Fruit fly (Drosophila melanogaster) whole organism, embryonic: ENCODE measurements around the gene Rab3GAP1.
A peak's percentile ranks its signal among the peaks of the same experiment; 100 is the strongest.

ENCODE experiments used
- Atf-2 ChIP-seq: fragments of 200-800 bp; sonication (Bioruptor generic); optimal IDR thresholded peaks from 2 replicates; lab custom pipeline; 2016; ENCODE audit warnings: missing biosample characterization, missing genetic modification characterization
- Atf3 ChIP-seq: fragments of 200-800 bp; sonication (Bioruptor generic); optimal IDR thresholded peaks from 3 replicates; lab custom pipeline; 2016; ENCODE audit warnings: missing biosample characterization, missing genetic modification characterization
- CG10209 ChIP-seq: fragments of 200-800 bp; sonication (Bioruptor generic); optimal IDR thresholded peaks from 3 replicates; lab custom pipeline; 2017; ENCODE audit warnings: missing biosample characterization, mild to moderate bottlenecking, missing genetic modification characterization, missing genetic modification reagents
- CG10431 ChIP-seq: fragments of 200-800 bp; sonication (Bioruptor generic); optimal IDR thresholded peaks from 3 replicates; lab custom pipeline; 2018; ENCODE audit warnings: missing biosample characterization, mild to moderate bottlenecking, missing genetic modification characterization
- CG10565 ChIP-seq: fragments of 200-800 bp; sonication (Bioruptor generic); optimal IDR thresholded peaks from 3 replicates; lab custom pipeline; 2016; ENCODE audit warnings: missing biosample characterization, mild to moderate bottlenecking, missing genetic modification characterization
- CG11085 ChIP-seq: fragments of 200-800 bp; sonication (Bioruptor generic); IDR thresholded peaks from 2 replicates; pipeline ENCODE4 v1.3.6; 2022; ENCODE audit warnings: missing biosample characterization, missing genetic modification characterization
- CG11723 ChIP-seq: fragments of 200-800 bp; sonication (Bioruptor generic); optimal IDR thresholded peaks from 2 replicates; lab custom pipeline; 2017; ENCODE audit warnings: missing biosample characterization, mild to moderate bottlenecking, missing genetic modification characterization
- CG1233 ChIP-seq: fragments of 200-800 bp; sonication (Bioruptor generic); optimal IDR thresholded peaks from 4 replicates; lab custom pipeline; 2018; ENCODE audit warnings: missing biosample characterization, mild to moderate bottlenecking, missing genetic modification characterization
- CG16813 ChIP-seq: fragments of 200-800 bp; sonication (Bioruptor generic); IDR thresholded peaks from 3 replicates; pipeline ENCODE4 v1.3.6; 2022; ENCODE audit warnings: missing biosample characterization, missing genetic modification characterization; ENCODE audit not compliant: partially characterized antibody
- CG16815 ChIP-seq: fragments of 200-800 bp; sonication (Bioruptor generic); optimal IDR thresholded peaks from 3 replicates; lab custom pipeline; 2017; ENCODE audit warnings: missing biosample characterization, mild to moderate bottlenecking, missing genetic modification characterization
- CG17186 ChIP-seq: fragments of 200-800 bp; sonication (Bioruptor generic); optimal IDR thresholded peaks from 3 replicates; lab custom pipeline; 2017; ENCODE audit warnings: missing biosample characterization, missing genetic modification reagents, missing genetic modification characterization
- CG17829 ChIP-seq: fragments of 200-800 bp; optimal IDR thresholded peaks from 2 replicates; lab custom pipeline; 2019; ENCODE audit warnings: missing biosample characterization, mild to moderate bottlenecking, missing genetic modification characterization, moderate library complexity
- CG2875 ChIP-seq: fragments of 200-800 bp; sonication (Bioruptor generic); optimal IDR thresholded peaks from 2 replicates; lab custom pipeline; 2017; ENCODE audit warnings: missing biosample characterization, mild to moderate bottlenecking, missing genetic modification characterization, missing genetic modification reagents
- CG34422 ChIP-seq: fragments of 200-800 bp; sonication (Bioruptor generic); IDR thresholded peaks from 3 replicates; pipeline ENCODE4 v1.3.6; 2022; ENCODE audit warnings: missing biosample characterization, missing genetic modification characterization
- CG4617 ChIP-seq: fragments of 200-800 bp; sonication (Bioruptor generic); optimal IDR thresholded peaks from 3 replicates; lab custom pipeline; 2016; ENCODE audit warnings: missing biosample characterization, missing genetic modification characterization, borderline replicate concordance
- CG6689 ChIP-seq: fragments of 200-800 bp; sonication (Bioruptor generic); IDR thresholded peaks from 2 replicates; pipeline ENCODE4 v1.3.6; 2022; ENCODE audit warnings: missing biosample characterization, missing genetic modification characterization
- CG7372 ChIP-seq: fragments of 200-800 bp; sonication (Bioruptor generic); IDR thresholded peaks from 2 replicates; pipeline ENCODE4 v1.3.6; 2022; ENCODE audit warnings: missing biosample characterization, missing genetic modification characterization
- Doc3 ChIP-seq: fragments of 200-800 bp; sonication (Bioruptor generic); IDR thresholded peaks from 3 replicates; pipeline ENCODE4 v1.3.6; 2022; ENCODE audit warnings: missing biosample characterization, missing genetic modification characterization; ENCODE audit not compliant: partially characterized antibody
- Ets65A ChIP-seq: fragments of 200-800 bp; sonication (Bioruptor generic); peaks from one replicate; lab custom pipeline; 2016; ENCODE audit warnings: missing biosample characterization, missing genetic modification characterization
- Fer1 ChIP-seq: fragments of 200-800 bp; sonication (Bioruptor generic); optimal IDR thresholded peaks from 2 replicates; lab custom pipeline; 2017; ENCODE audit warnings: missing biosample characterization, mild to moderate bottlenecking, missing genetic modification characterization
- Fer2 ChIP-seq: fragments of 200-800 bp; sonication (Bioruptor generic); optimal IDR thresholded peaks from 2 replicates; lab custom pipeline; 2018; ENCODE audit warnings: missing biosample characterization, mild to moderate bottlenecking, missing genetic modification characterization, moderate library complexity
- Gsc ChIP-seq: fragments of 200-800 bp; sonication (Bioruptor generic); IDR thresholded peaks from 2 replicates; pipeline ENCODE4 v1.3.6; 2022; ENCODE audit warnings: missing biosample characterization, missing genetic modification characterization
- HmgD ChIP-seq: fragments of 200-800 bp; sonication (Bioruptor generic); optimal IDR thresholded peaks from 3 replicates; lab custom pipeline; 2016; ENCODE audit warnings: missing biosample characterization, missing genetic modification characterization
- Hmr ChIP-seq: fragments of 200-800 bp; sonication (Bioruptor generic); optimal IDR thresholded peaks from 3 replicates; lab custom pipeline; 2017; ENCODE audit warnings: mild to moderate bottlenecking, missing biosample characterization, missing genetic modification reagents, missing genetic modification characterization
- Jarid2 ChIP-seq: fragments of 200-800 bp; sonication (Bioruptor generic); optimal IDR thresholded peaks from 3 replicates; lab custom pipeline; 2017; ENCODE audit warnings: mild to moderate bottlenecking, missing biosample characterization, missing genetic modification reagents, missing genetic modification characterization
- Poxn ChIP-seq: fragments of 200-800 bp; sonication (Bioruptor generic); IDR thresholded peaks from 2 replicates; pipeline ENCODE4 v1.3.6; 2022; ENCODE audit warnings: missing biosample characterization, missing genetic modification characterization
- Taf1 ChIP-seq: fragments of 200-800 bp; sonication (Bioruptor generic); IDR thresholded peaks from 2 replicates; pipeline ENCODE4 v1.3.6; 2022; ENCODE audit warnings: missing biosample characterization, missing genetic modification characterization
- Tbp ChIP-seq: fragments of >200 bp; optimal IDR thresholded peaks from 2 replicates; lab custom pipeline; 2018; ENCODE audit warnings: missing biosample characterization, missing genetic modification characterization
- abd-A ChIP-seq: fragments of 200-800 bp; sonication (Bioruptor generic); optimal IDR thresholded peaks from 3 replicates; lab custom pipeline; 2019; ENCODE audit warnings: missing biosample characterization, mild to moderate bottlenecking, missing genetic modification characterization, moderate library complexity
- btn ChIP-seq: fragments of 200-800 bp; sonication (Bioruptor generic); optimal IDR thresholded peaks from 2 replicates; lab custom pipeline; 2016; ENCODE audit warnings: missing biosample characterization, missing genetic modification characterization
- cas ChIP-seq: fragments of 200-800 bp; sonication (Bioruptor generic); IDR thresholded peaks from 2 replicates; pipeline ENCODE4 v1.3.6; 2022; ENCODE audit warnings: missing biosample characterization, missing genetic modification characterization
- chif ChIP-seq, 2 experiments: fragments of 200-800 bp; sonication (Bioruptor generic); optimal IDR thresholded peaks; 3 replicates each; lab custom pipeline; 2016; ENCODE audit warnings: missing biosample characterization in 2 of 2, missing genetic modification characterization in 2 of 2
- crp ChIP-seq, 2 experiments: fragments of 200-800 bp; sonication (Bioruptor generic); optimal IDR thresholded peaks; 2 replicates in 1 of 2; 3 replicates in 1 of 2; lab custom pipeline; 2017; ENCODE audit warnings: missing biosample characterization in 2 of 2, missing genetic modification characterization in 2 of 2, mild to moderate bottlenecking in 1 of 2, moderate library complexity in 1 of 2
- da ChIP-seq: fragments of 200-800 bp; sonication (Bioruptor generic); optimal IDR thresholded peaks from 2 replicates; lab custom pipeline; 2016; ENCODE audit warnings: missing biosample characterization, missing genetic modification characterization
- dpn ChIP-seq, 2 experiments: fragments of 200-800 bp; sonication (Bioruptor generic); optimal IDR thresholded peaks; 3 replicates each; lab custom pipeline; 2016; ENCODE audit warnings: missing biosample characterization in 2 of 2, missing genetic modification characterization in 2 of 2
- gce ChIP-seq: fragments of 200-800 bp; sonication (Bioruptor generic); IDR thresholded peaks from 3 replicates; pipeline ENCODE4 v1.3.6; 2022; ENCODE audit warnings: missing biosample characterization, missing genetic modification characterization
- gfzf ChIP-seq: fragments of 200-800 bp; sonication (Bioruptor generic); optimal IDR thresholded peaks from 2 replicates; lab custom pipeline; 2016; ENCODE audit warnings: missing biosample characterization, mild to moderate bottlenecking, missing genetic modification characterization, moderate library complexity
- h ChIP-seq: fragments of >200 bp; optimal IDR thresholded peaks from 2 replicates; lab custom pipeline; 2017
- hkb ChIP-seq, 2 experiments: fragments of 200-800 bp in 1 of 2; fragments of >200 bp in 1 of 2; sonication (Bioruptor generic) in 1 of 2; IDR thresholded peaks in 1 of 2; optimal IDR thresholded peaks in 1 of 2; 2 replicates each; pipeline versions ENCODE4 v1.3.6 to Lab custom; 2017 to 2022; ENCODE audit warnings: missing biosample characterization in 1 of 2, missing genetic modification characterization in 1 of 2
- jing ChIP-seq: fragments of 200-800 bp; sonication (Bioruptor generic); optimal IDR thresholded peaks from 2 replicates; lab custom pipeline; 2018; ENCODE audit warnings: missing biosample characterization, mild to moderate bottlenecking, missing genetic modification characterization
- lmd ChIP-seq: fragments of 200-800 bp; sonication (Bioruptor generic); IDR thresholded peaks from 2 replicates; pipeline ENCODE4 v1.3.6; 2022; ENCODE audit warnings: missing biosample characterization, missing genetic modification characterization
- lola ChIP-seq, 3 experiments: fragments of >200 bp in 2 of 3; fragments of 200-800 bp in 1 of 3; sonication (Bioruptor generic) in 1 of 3; optimal IDR thresholded peaks; 2 replicates each; lab custom pipeline; 2017 to 2019; ENCODE audit warnings: missing biosample characterization in 3 of 3, missing genetic modification characterization in 3 of 3, mild to moderate bottlenecking in 1 of 3, moderate library complexity in 1 of 3
- mld ChIP-seq: fragments of 200-800 bp; sonication (Bioruptor generic); IDR thresholded peaks from 3 replicates; pipeline ENCODE4 v1.3.6; 2022; ENCODE audit warnings: missing biosample characterization, missing genetic modification characterization; ENCODE audit not compliant: partially characterized antibody
- p53 ChIP-seq: fragments of 200-800 bp; sonication (Bioruptor generic); optimal IDR thresholded peaks from 2 replicates; lab custom pipeline; 2016; ENCODE audit warnings: missing biosample characterization, missing genetic modification characterization
- ranshi ChIP-seq: fragments of 200-800 bp; sonication (Bioruptor generic); IDR thresholded peaks from 2 replicates; pipeline ENCODE4 v1.3.6; 2022; ENCODE audit warnings: missing biosample characterization, missing genetic modification characterization
- rib ChIP-seq: fragments of 200-800 bp; sonication (Bioruptor generic); IDR thresholded peaks from 2 replicates; pipeline ENCODE4 v1.3.6; 2022; ENCODE audit warnings: missing biosample characterization, missing genetic modification characterization
- run ChIP-seq: fragments of 200-800 bp; sonication (Bioruptor generic); optimal IDR thresholded peaks from 3 replicates; lab custom pipeline; 2018; ENCODE audit warnings: missing biosample characterization, mild to moderate bottlenecking, missing genetic modification characterization
- sim ChIP-seq: fragments of 200-800 bp; sonication (Bioruptor generic); IDR thresholded peaks from 2 replicates; pipeline ENCODE4 v1.3.6; 2022; ENCODE audit warnings: missing biosample characterization, missing genetic modification characterization
- toy ChIP-seq: fragments of 200-800 bp; sonication (Bioruptor generic); IDR thresholded peaks from 2 replicates; pipeline ENCODE4 v1.3.6; 2022; ENCODE audit warnings: missing biosample characterization, missing genetic modification characterization
- unpg ChIP-seq: fragments of 200-800 bp; sonication (Bioruptor generic); optimal IDR thresholded peaks from 3 replicates; lab custom pipeline; 2018; ENCODE audit warnings: missing biosample characterization, mild to moderate bottlenecking, missing genetic modification characterization, moderate library complexity
- vvl ChIP-seq: fragments of 200-800 bp; sonication (Bioruptor generic); IDR thresholded peaks from 2 replicates; pipeline ENCODE4 v1.3.6; 2022; ENCODE audit warnings: missing biosample characterization, missing genetic modification characterization

Gene Rab3GAP1

DNA sequence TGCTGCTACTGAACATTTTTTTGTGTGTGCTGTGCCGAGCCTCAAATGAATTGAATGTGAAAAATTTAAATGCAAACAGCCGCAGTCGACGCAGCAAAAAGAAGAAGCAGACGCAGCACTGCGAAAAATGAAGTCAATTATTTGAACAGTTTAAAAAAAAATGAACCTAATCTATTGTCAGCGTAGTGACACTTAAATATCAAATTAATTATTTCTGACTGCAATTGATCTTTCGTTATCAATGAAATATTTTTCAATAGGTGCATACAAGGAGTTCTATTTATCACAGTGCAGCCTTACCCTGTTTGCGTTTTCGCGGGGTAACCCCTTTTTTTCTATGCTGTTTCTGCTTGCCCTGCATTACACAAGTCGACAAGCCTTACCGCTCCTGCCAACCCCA, 35.4 kb downstream of the Rab3GAP1 start (continued):
- no peak for TF ChIP-seq gfzf (GFP tag; lab: Kevin White, UChicago)
- peak; percentile 65 for TF ChIP-seq vvl
- TF ChIP-seq CG7372, result no peak
- TF ChIP-seq CG10565 (GFP tag; lab: Kevin White, UChicago), result no peak
- TF ChIP-seq Hmr (GFP tag; lab: Kevin White, UChicago), result no peak
- no peak for TF ChIP-seq CG10209 (GFP tag; lab: Kevin White, UChicago)
- peak; percentile 10 for TF ChIP-seq Fer1 (GFP tag; lab: Kevin White, UChicago)
- TF ChIP-seq CG11723 (GFP tag; lab: Kevin White, UChicago), result no peak
- TF ChIP-seq CG17186 (GFP tag; lab: Kevin White, UChicago), result no peak
- peak; percentile 59; the same call in 1 of the 3 replicates for TF ChIP-seq gce (GFP tag; lab: Robert Waterston, UW)
- no peak for TF ChIP-seq CG16815 (GFP tag; lab: Kevin White, UChicago)
- TF ChIP-seq hkb (optimal IDR thresholded peaks at IDR 0.05; lab: Kevin White, UChicago), result no peak
- peak; percentile 73 for TF ChIP-seq hkb (GFP tag; IDR thresholded peaks at IDR 0.05; lab: Robert Waterston, UW)
- peak; percentile 19 for TF ChIP-seq CG1233 (GFP tag; lab: Kevin White, UChicago)
- no peak for TF ChIP-seq lola (GFP tag; optimal IDR thresholded peaks at IDR 0.05; lab: Kevin White, UChicago)
- no peak for TF ChIP-seq abd-A (tag; lab: Kevin White, UChicago)
- no peak for TF ChIP-seq CG17829 (tag; lab: Kevin White, UChicago)
- TF ChIP-seq lmd (GFP tag; lab: Robert Waterston, UW), result peak; percentile 50; the same call in 1 of the 2 replicates
- TF ChIP-seq Atf3, result no peak
- TF ChIP-seq chif (GFP tag; optimal IDR thresholded peaks at IDR 0.05; lab: Kevin White, UChicago), result peak in 1 of 2 experiments; percentile 20
- TF ChIP-seq crp (GFP tag; optimal IDR thresholded peaks at IDR 0.05; lab: Kevin White, UChicago), result no peak
- TF ChIP-seq Gsc (GFP tag; lab: Robert Waterston, UW), result peak; percentile 42; the same call in 1 of the 2 replicates
- no peak for TF ChIP-seq rib (GFP tag; lab: Robert Waterston, UW)
- no peak for TF ChIP-seq CG2875 (GFP tag; lab: Kevin White, UChicago)
- TF ChIP-seq btn, result no peak
- TF ChIP-seq Poxn (GFP tag; lab: Robert Waterston, UW), result no peak
- 0 out of 2 replicates have a peak, but pooled peaks have one; percentile 16 for TF ChIP-seq ranshi
- TF ChIP-seq CG16813, result no peak
- TF ChIP-seq CG11085 (GFP tag; lab: Robert Waterston, UW), result no peak
- no peak for TF ChIP-seq Tbp (GFP tag; lab: Kevin White, UChicago)
- TF ChIP-seq CG10431 (GFP tag; lab: Kevin White, UChicago), result no peak
- no peak for TF ChIP-seq cas (GFP tag; lab: Robert Waterston, UW)
- TF ChIP-seq run (tag; lab: Kevin White, UChicago), result no peak
- TF ChIP-seq CG4617 (GFP tag; lab: Kevin White, UChicago), result no peak
- TF ChIP-seq da (GFP tag; lab: Kevin White, UChicago), result no peak
- no peak for TF ChIP-seq Jarid2 (GFP tag; lab: Kevin White, UChicago)
- no peak for TF ChIP-seq mld (GFP tag; lab: Robert Waterston, UW)
- TF ChIP-seq dpn (GFP tag; optimal IDR thresholded peaks at IDR 0.05; lab: Kevin White, UChicago), result no peak
- TF ChIP-seq Fer2 (tag; lab: Kevin White, UChicago), result no peak
- TF ChIP-seq Doc3 (GFP tag; lab: Robert Waterston, UW), result no peak
- no peak for TF ChIP-seq sim (GFP tag; lab: Robert Waterston, UW)
- peak; percentile 19 for TF ChIP-seq jing (GFP tag; lab: Kevin White, UChicago)
- TF ChIP-seq Ets65A (GFP tag; lab: Kevin White, UChicago), result no peak
- TF ChIP-seq toy (GFP tag; lab: Robert Waterston, UW), result no peak
- TF ChIP-seq Taf1 (GFP tag; lab: Robert Waterston, UW), result no peak
- TF ChIP-seq h (lab: Kevin White, UChicago), result no peak
- TF ChIP-seq CG6689, result peak; percentile 63
- peak; percentile 47 for TF ChIP-seq unpg
- no peak for TF ChIP-seq Atf-2 (GFP tag; lab: Kevin White, UChicago)
- TF ChIP-seq CG34422 (GFP tag; lab: Robert Waterston, UW), result no peak
- TF ChIP-seq p53 (GFP tag; lab: Kevin White, UChicago), result no peak
- TF ChIP-seq HmgD (GFP tag; lab: Kevin White, UChicago), result no peak
